Worm (Caenorhabditis elegans) whole organism, young adult: ENCODE data around the gene lron-2.

ENCODE experiments used
- F22D6.2 ChIP-seq: sonication (generic microtip); optimal IDR thresholded peaks from 2 replicates; lab custom pipeline; 2016; ENCODE audit warnings: mild to moderate bottlenecking, missing genetic modification characterization, missing compliant biosample characterization
- F39B2.1 ChIP-seq: fragments of 200-800 bp; sonication (Bioruptor generic); IDR thresholded peaks from 2 replicates; pipeline ENCODE4 v1.3.6; 2022; ENCODE audit warnings: missing genetic modification reagents, missing genetic modification characterization, missing compliant biosample characterization
- F52B5.7 ChIP-seq: sonication (generic microtip); optimal IDR thresholded peaks from 2 replicates; lab custom pipeline; 2016; ENCODE audit warnings: mild to moderate bottlenecking, missing genetic modification characterization, missing compliant biosample characterization
- Y53G8AR.9 ChIP-seq: fragments of 200-800 bp; sonication (Bioruptor generic); conservative IDR thresholded peaks from 2 replicates; pipeline ENCODE4 v1.3.6; 2022; ENCODE audit warnings: missing genetic modification reagents, missing genetic modification characterization, missing compliant biosample characterization
- atf-7 ChIP-seq: sonication (generic microtip); optimal IDR thresholded peaks from 2 replicates; lab custom pipeline; 2017; ENCODE audit warnings: mild to moderate bottlenecking, missing genetic modification characterization, missing compliant biosample characterization
- attf-3 ChIP-seq: fragments of 200-800 bp; sonication (Bioruptor generic); conservative IDR thresholded peaks from 2 replicates; pipeline ENCODE4 v1.3.6; 2022; ENCODE audit warnings: missing genetic modification reagents, missing genetic modification characterization, missing compliant biosample characterization
- ceh-27 ChIP-seq: fragments of 200-800 bp; sonication (Bioruptor generic); optimal IDR thresholded peaks from 2 replicates; lab custom pipeline; 2018; ENCODE audit warnings: mild to moderate bottlenecking, missing genetic modification characterization, moderate library complexity, missing compliant biosample characterization
- dpl-1 ChIP-seq: fragments of 150-350 bp; optimal IDR thresholded peaks from 2 replicates; lab custom pipeline; 2014; ENCODE audit warnings: missing biosample characterization, missing genetic modification reagents, missing genetic modification characterization
- efl-1 ChIP-seq: fragments of 150-350 bp; optimal IDR thresholded peaks from 2 replicates; lab custom pipeline; 2014; ENCODE audit warnings: missing biosample characterization, missing genetic modification reagents, missing genetic modification characterization
- ekl-4 ChIP-seq: fragments of 200-800 bp; sonication (Bioruptor generic); IDR thresholded peaks from 2 replicates; pipeline ENCODE4 v1.3.6; 2022; ENCODE audit warnings: missing genetic modification reagents, missing genetic modification characterization, missing compliant biosample characterization
- ets-4 ChIP-seq: fragments of 200-800 bp; sonication (Bioruptor generic); optimal IDR thresholded peaks from 2 replicates; lab custom pipeline; 2018; ENCODE audit warnings: mild to moderate bottlenecking, missing genetic modification characterization, missing compliant biosample characterization
- hlh-26 ChIP-seq: fragments of 200-800 bp; sonication (Bioruptor generic); conservative IDR thresholded peaks from 2 replicates; pipeline ENCODE4 v1.3.6; 2022; ENCODE audit warnings: missing genetic modification reagents, missing genetic modification characterization, missing compliant biosample characterization
- hmg-1.2 ChIP-seq: fragments of 200-800 bp; sonication (Bioruptor generic); IDR thresholded peaks from 2 replicates; pipeline ENCODE4 v1.3.6; 2022; ENCODE audit warnings: missing genetic modification reagents, missing genetic modification characterization, missing compliant biosample characterization
- hrde-1 ChIP-seq: sonication (generic microtip); optimal IDR thresholded peaks from 2 replicates; lab custom pipeline; 2016; ENCODE audit warnings: missing genetic modification characterization, mild to moderate bottlenecking, missing compliant biosample characterization, moderate library complexity, missing genotype, missing genetic modification reagents, borderline replicate concordance
- let-607 ChIP-seq, 2 experiments: fragments of 200-800 bp in 1 of 2; sonication (Bioruptor generic) in 1 of 2; sonication (generic microtip) in 1 of 2; optimal IDR thresholded peaks; 2 replicates each; lab custom pipeline; 2016 to 2018; ENCODE audit warnings: mild to moderate bottlenecking in 2 of 2, missing compliant biosample characterization in 2 of 2, missing genetic modification characterization in 2 of 2, moderate library complexity in 2 of 2, missing genotype in 1 of 2
- lin-35 ChIP-seq, 3 experiments: fragments of 150-350 bp in 2 of 3; sonication (generic microtip) in 1 of 3; optimal IDR thresholded peaks; 2 replicates each; lab custom pipeline; 2014 to 2018; ENCODE audit warnings: missing biosample characterization in 3 of 3, missing genetic modification characterization in 3 of 3, missing genetic modification reagents in 3 of 3
- lin-40 ChIP-seq: sonication (generic microtip); optimal IDR thresholded peaks from 2 replicates; lab custom pipeline; 2016; ENCODE audit warnings: missing genetic modification characterization, mild to moderate bottlenecking, missing compliant biosample characterization, missing genotype, missing genetic modification reagents
- madf-3 ChIP-seq: fragments of 200-800 bp; sonication (Bioruptor generic); IDR thresholded peaks from 2 replicates; pipeline ENCODE4 v1.3.6; 2022; ENCODE audit warnings: missing genetic modification reagents, missing genetic modification characterization, missing compliant biosample characterization
- madf-6 ChIP-seq: fragments of 200-800 bp; sonication (Bioruptor generic); IDR thresholded peaks from 2 replicates; pipeline ENCODE4 v1.3.6; 2022; ENCODE audit warnings: missing genetic modification reagents, missing genetic modification characterization, missing compliant biosample characterization
- madf-8 ChIP-seq: fragments of 200-800 bp; sonication (Bioruptor generic); conservative IDR thresholded peaks from 2 replicates; pipeline ENCODE4 v1.3.6; 2022; ENCODE audit warnings: missing genetic modification reagents, missing genetic modification characterization, missing compliant biosample characterization
- mes-4 ChIP-seq: sonication (generic microtip); optimal IDR thresholded peaks from 2 replicates; lab custom pipeline; 2016; ENCODE audit warnings: missing genotype, missing genetic modification characterization, missing compliant biosample characterization
- mxl-1 ChIP-seq: sonication (generic microtip); optimal IDR thresholded peaks from 2 replicates; lab custom pipeline; 2016; ENCODE audit warnings: missing genetic modification characterization, missing compliant biosample characterization
- nfya-2 ChIP-seq: fragments of 200-800 bp; sonication (Bioruptor generic); IDR thresholded peaks from 2 replicates; pipeline ENCODE4 v1.3.6; 2022; ENCODE audit warnings: missing genetic modification reagents, missing genetic modification characterization, missing compliant biosample characterization
- nhr-120 ChIP-seq: fragments of 200-800 bp; sonication (Bioruptor generic); IDR thresholded peaks from 2 replicates; pipeline ENCODE4 v1.3.6; 2022; ENCODE audit warnings: missing genetic modification characterization, missing compliant biosample characterization
- nhr-80 ChIP-seq: sonication (generic microtip); optimal IDR thresholded peaks from 2 replicates; lab custom pipeline; 2016; ENCODE audit warnings: missing genetic modification characterization, missing compliant biosample characterization
- nhr-90 ChIP-seq: sonication (generic microtip); optimal IDR thresholded peaks from 2 replicates; lab custom pipeline; 2016; ENCODE audit warnings: missing genotype, mild to moderate bottlenecking, missing genetic modification characterization, missing compliant biosample characterization
- pbrm-1 ChIP-seq: fragments of 200-800 bp; sonication (Bioruptor generic); IDR thresholded peaks from 2 replicates; pipeline ENCODE4 v1.3.6; 2022; ENCODE audit warnings: missing genetic modification reagents, missing genetic modification characterization, missing compliant biosample characterization
- rcor-1 ChIP-seq: fragments of 200-800 bp; sonication (Bioruptor generic); IDR thresholded peaks from 2 replicates; pipeline ENCODE4 v1.3.6; 2022; ENCODE audit warnings: missing genetic modification reagents, missing genetic modification characterization, missing compliant biosample characterization
- snpc-4 ChIP-seq, 5 experiments: fragments of 150-350 bp in 1 of 5; sonication (generic microtip) in 4 of 5; optimal IDR thresholded peaks; 2 replicates each; lab custom pipeline; 2014 to 2018; ENCODE audit warnings: missing genetic modification characterization in 5 of 5, missing biosample characterization in 3 of 5, antibody characterized with exemption in 2 of 5, mild to moderate bottlenecking in 2 of 5, missing compliant biosample characterization in 2 of 5, missing genotype in 2 of 5, moderate library complexity in 2 of 5, missing genetic modification reagents in 1 of 5
- ztf-18 ChIP-seq: sonication (generic microtip); optimal IDR thresholded peaks from 2 replicates; lab custom pipeline; 2016; ENCODE audit warnings: missing genotype, mild to moderate bottlenecking, missing genetic modification characterization, missing compliant biosample characterization
- ztf-28 ChIP-seq: fragments of 200-800 bp; sonication (Bioruptor generic); IDR thresholded peaks from 2 replicates; pipeline ENCODE4 v1.3.6; 2022; ENCODE audit warnings: missing genetic modification reagents, missing genetic modification characterization, missing compliant biosample characterization
- ztf-6 ChIP-seq: fragments of 200-800 bp; sonication (Bioruptor generic); IDR thresholded peaks from 2 replicates; pipeline ENCODE4 v1.3.6; 2022; ENCODE audit warnings: missing genetic modification reagents, missing genetic modification characterization, missing compliant biosample characterization

The lron-2 gene

ce11 chrV:9247416-9247815, 39.9 kb downstream of the lron-2 start:
- peak; percentile 60; the same call in 1 of the 2 replicates for TF ChIP-seq hmg-1.2 (GFP tag; lab: Robert Waterston, UW)
- no peak for TF ChIP-seq F22D6.2 (tag; lab: Kevin White, UChicago)

ce11 chrV:9246260-9246659, 41.1 kb downstream of the lron-2 start, which contains the start of gene aat-2:
Gene aat-2 (minus strand): TSS chrV:9246360.
- TF ChIP-seq ztf-18 (no peak), madf-6 (no peak), ztf-6 (no peak)

- TF ChIP-seq hmg-1.2 (GFP tag; lab: Robert Waterston, UW) (peak; percentile 69), ztf-18 (peak; percentile 91), rcor-1 (GFP tag; lab: Robert Waterston, UW) (peak; percentile 49; the same call in 1 of the 2 replicates), mes-4 (tag; lab: Kevin White, UChicago) (no peak), ekl-4 (GFP tag; lab: Robert Waterston, UW) (peak; percentile 24; the same call in 1 of the 2 replicates), snpc-4 (GFP tag; optimal IDR thresholded peaks at IDR 0.05; lab: Kevin White, UChicago) (no peak), snpc-4 (tag; optimal IDR thresholded peaks at IDR 0.05; lab: Kevin White, UChicago) (peak in 1 of 4 experiments; percentile 11), madf-8 (GFP tag; lab: Robert Waterston, UW) (peak; percentile 50), nhr-90 (tag; lab: Kevin White, UChicago) (no peak), madf-6 (peak; percentile 73), attf-3 (GFP tag; lab: Robert Waterston, UW) (no peak), F52B5.7 (tag; lab: Kevin White, UChicago) (no peak), let-607 (tag; optimal IDR thresholded peaks at IDR 0.05; lab: Kevin White, UChicago) (peak in 1 of 2 experiments; percentile 3), mxl-1 (tag; lab: Kevin White, UChicago) (no peak), nfya-2 (GFP tag; lab: Robert Waterston, UW) (no peak), madf-3 (0 out of 2 replicates have a peak, but pooled peaks have one; percentile 71), lin-35 (GFP tag; optimal IDR thresholded peaks at IDR 0.05; lab: Kevin White, UChicago) (peak in 1 of 3 experiments; percentile 81), pbrm-1 (GFP tag; lab: Robert Waterston, UW) (0 out of 2 replicates have a peak, but pooled peaks have one; percentile 54), ztf-28 (GFP tag; lab: Robert Waterston, UW) (no peak), hlh-26 (GFP tag; lab: Robert Waterston, UW) (no peak), nhr-80 (tag; lab: Kevin White, UChicago) (peak; percentile 62), dpl-1 (peak; percentile 56), F39B2.1 (GFP tag; lab: Robert Waterston, UW) (no peak), hrde-1 (no peak), nhr-120 (GFP tag; lab: Robert Waterston, UW) (no peak), efl-1 (peak; percentile 71), Y53G8AR.9 (GFP tag; lab: Robert Waterston, UW) (peak; percentile 71; the same call in 1 of the 2 replicates), ets-4 (GFP tag; lab: Kevin White, UChicago) (no peak), atf-7 (tag; lab: Kevin White, UChicago) (no peak), F22D6.2 (tag; lab: Kevin White, UChicago) (no peak), lin-40 (tag; lab: Kevin White, UChicago) (peak; percentile 68), ceh-27 (GFP tag; lab: Kevin White, UChicago) (peak; percentile 47)
These were observed 44.0 kb downstream of the lron-2 start, which contains the start of gene glo-4 for ce11 chrV:9243171-9243996. Gene glo-4 (minus strand): TSS chrV:9243221.
